Fruit fly (Drosophila melanogaster): ENCODE results near the gene yata.

Gene yata

dm6 chr3R:29802753-29803313, 53.8 kb downstream of the yata start, which contains the start of the genes Etfb and CG7789 (continued):
- TF ChIP-seq her (GFP tag; optimal IDR thresholded peaks at IDR 0.05) (peak; percentile 73), Rfx (GFP tag; IDR thresholded peaks at IDR 0.05) (peak; percentile 81), Hr78 (GFP tag; optimal IDR thresholded peaks at IDR 0.05) (no peak), Meics (GFP tag; optimal IDR thresholded peaks at IDR 0.05) (no peak), en (GFP tag; optimal IDR thresholded peaks at IDR 0.05) (no peak), CG18764 (GFP tag; optimal IDR thresholded peaks at IDR 0.05) (peak; percentile 11), CG12942 (GFP tag; optimal IDR thresholded peaks at IDR 0.05) (peak; percentile 59), shn (GFP tag; optimal IDR thresholded peaks at IDR 0.05) (peak; percentile 81), H15 (GFP tag; IDR thresholded peaks at IDR 0.05) (peak; percentile 61; the same call in 2 of the 3 replicates), Mes4 (GFP tag; optimal IDR thresholded peaks at IDR 0.05) (peak; percentile 46), Mad (GFP tag; optimal IDR thresholded peaks at IDR 0.05) (peak; percentile 60), CG33557 (GFP tag; optimal IDR thresholded peaks at IDR 0.05) (peak; percentile 32), nmo (GFP tag; optimal IDR thresholded peaks at IDR 0.05) (peak; percentile 84), sd (tag; optimal IDR thresholded peaks at IDR 0.05) (no peak), kay (GFP tag; optimal IDR thresholded peaks at IDR 0.05) (no peak), CG9817 (tag; optimal IDR thresholded peaks at IDR 0.05) (peak; percentile 85), CG8290 (GFP tag; optimal IDR thresholded peaks at IDR 0.05) (no peak), CG8290 (tag; optimal IDR thresholded peaks at IDR 0.05) (peak in 1 of 2 experiments; percentile 4), CG16779 (GFP tag; IDR thresholded peaks at IDR 0.05) (peak; percentile 56; the same call in 1 of the 2 replicates), abd-A (tag; optimal IDR thresholded peaks at IDR 0.05) (no peak), CG18476 (GFP tag; optimal IDR thresholded peaks at IDR 0.05) (peak; percentile 17), tin (GFP tag; optimal IDR thresholded peaks at IDR 0.05) (peak; percentile 68), run (tag; optimal IDR thresholded peaks at IDR 0.05) (no peak), CG1647 (GFP tag; optimal IDR thresholded peaks at IDR 0.05) (peak; percentile 65), CG3847 (GFP tag; IDR thresholded peaks at IDR 0.05) (peak; percentile 94), CG6272 (GFP tag; IDR thresholded peaks at IDR 0.05) (peak; percentile 78), caup (GFP tag; optimal IDR thresholded peaks at IDR 0.05; ENCODE audit: severe bottlenecking) (peak; percentile 63), CG8388 (GFP tag; optimal IDR thresholded peaks at IDR 0.05) (peak; percentile 52), CG7372 (GFP tag; IDR thresholded peaks at IDR 0.05) (peak; percentile 81), Six4 (GFP tag; optimal IDR thresholded peaks at IDR 0.05) (peak; percentile 14), CG9876 (GFP tag; optimal IDR thresholded peaks at IDR 0.05) (peak; percentile 37), CG18011 (GFP tag; optimal IDR thresholded peaks at IDR 0.05) (peak; percentile 42), kah (GFP tag; optimal IDR thresholded peaks at IDR 0.05) (peak; percentile 44), CG4730 (GFP tag; IDR thresholded peaks at IDR 0.05) (peak; percentile 66), salm (tag; optimal IDR thresholded peaks at IDR 0.05) (peak; percentile 31), gce (GFP tag; IDR thresholded peaks at IDR 0.05) (no peak), CG17829 (tag; optimal IDR thresholded peaks at IDR 0.05) (peak; percentile 70), pfk (GFP tag; optimal IDR thresholded peaks at IDR 0.05) (no peak), sima (GFP tag; optimal IDR thresholded peaks at IDR 0.05) (peak; percentile 57), gfzf (GFP tag; optimal IDR thresholded peaks at IDR 0.05) (peak; percentile 22), CG10274 (GFP tag; optimal IDR thresholded peaks at IDR 0.05) (no peak), CG17385 (GFP tag; optimal IDR thresholded peaks at IDR 0.05) (no peak), CG17802 (tag; optimal IDR thresholded peaks at IDR 0.05) (no peak), tio (GFP tag; optimal IDR thresholded peaks at IDR 0.05) (no peak), CG15073 (GFP tag; optimal IDR thresholded peaks at IDR 0.05) (no peak), fd102C (GFP tag; optimal IDR thresholded peaks at IDR 0.05) (no peak), Kr (GFP tag; optimal IDR thresholded peaks at IDR 0.05) (no peak), dpn (GFP tag; optimal IDR thresholded peaks at IDR 0.05) (peak; percentile 71 to 85), Dref (GFP tag; IDR thresholded peaks at IDR 0.05) (peak; percentile 50), CG34422 (GFP tag; IDR thresholded peaks at IDR 0.05) (peak; percentile 93), sqz (GFP tag; optimal IDR thresholded peaks at IDR 0.05) (no peak)

All from whole organism, embryonic.